Fruit fly (Drosophila melanogaster) whole organism, embryonic: ENCODE results near the gene Cpr11B.

Experiments used
- CG10565 ChIP-seq: fragments of 200-800 bp; sonication (Bioruptor generic); optimal IDR thresholded peaks from 3 replicates; lab custom pipeline; 2016; ENCODE audit warnings: missing biosample characterization, mild to moderate bottlenecking, missing genetic modification characterization
- CG10979 ChIP-seq: fragments of 200-800 bp; sonication (Bioruptor generic); optimal IDR thresholded peaks from 2 replicates; lab custom pipeline; 2018; ENCODE audit warnings: missing biosample characterization, mild to moderate bottlenecking, missing genetic modification characterization, moderate library complexity
- CG11504 ChIP-seq: fragments of 200-800 bp; sonication (Bioruptor generic); optimal IDR thresholded peaks from 3 replicates; lab custom pipeline; 2019; ENCODE audit warnings: missing biosample characterization, mild to moderate bottlenecking, missing genetic modification characterization, moderate library complexity
- CG11695 ChIP-seq: fragments of 200-800 bp; sonication (Bioruptor generic); IDR thresholded peaks from 3 replicates; pipeline ENCODE4 v1.3.6; 2022; ENCODE audit warnings: missing biosample characterization, missing genetic modification characterization
- CG1603 ChIP-seq: fragments of 200-800 bp; sonication (Bioruptor generic); optimal IDR thresholded peaks from 2 replicates; lab custom pipeline; 2019; ENCODE audit warnings: missing biosample characterization, mild to moderate bottlenecking, missing genetic modification characterization, moderate library complexity
- CG17361 ChIP-seq: fragments of 200-800 bp; sonication (Bioruptor generic); IDR thresholded peaks from 3 replicates; pipeline ENCODE4 v1.3.6; 2022; ENCODE audit warnings: missing biosample characterization, missing genetic modification characterization
- CG18262 ChIP-seq: fragments of 200-800 bp; optimal IDR thresholded peaks from 3 replicates; lab custom pipeline; 2019; ENCODE audit warnings: missing biosample characterization, mild to moderate bottlenecking, missing genetic modification characterization, moderate library complexity
- CG2712 ChIP-seq: fragments of 200-800 bp; optimal IDR thresholded peaks from 3 replicates; lab custom pipeline; 2019; ENCODE audit warnings: missing biosample characterization, mild to moderate bottlenecking, missing genetic modification characterization, moderate library complexity
- CG3065 ChIP-seq: fragments of 200-800 bp; sonication (Bioruptor generic); optimal IDR thresholded peaks from 2 replicates; lab custom pipeline; 2016; ENCODE audit warnings: missing biosample characterization, missing genetic modification characterization
- CG32772 ChIP-seq: fragments of 200-800 bp; sonication (Bioruptor generic); IDR thresholded peaks from 2 replicates; pipeline ENCODE4 v1.3.6; 2022; ENCODE audit warnings: missing biosample characterization, missing genetic modification characterization
- CG4424 ChIP-seq: fragments of 200-800 bp; sonication (Bioruptor generic); optimal IDR thresholded peaks from 3 replicates; lab custom pipeline; 2016; ENCODE audit warnings: missing biosample characterization, missing genetic modification characterization
- CG4730 ChIP-seq: fragments of 200-800 bp; sonication (Bioruptor generic); IDR thresholded peaks from 2 replicates; pipeline ENCODE4 v1.3.6; 2022; ENCODE audit warnings: missing biosample characterization, missing genetic modification characterization
- CG6689 ChIP-seq: fragments of 200-800 bp; sonication (Bioruptor generic); IDR thresholded peaks from 2 replicates; pipeline ENCODE4 v1.3.6; 2022; ENCODE audit warnings: missing biosample characterization, missing genetic modification characterization
- CG6791 ChIP-seq: fragments of 200-800 bp; sonication (Bioruptor generic); IDR thresholded peaks from 3 replicates; pipeline ENCODE4 v1.3.6; 2022; ENCODE audit warnings: missing biosample characterization, missing genetic modification characterization; ENCODE audit not compliant: partially characterized antibody
- CG7786 ChIP-seq: fragments of 200-800 bp; sonication (Bioruptor generic); optimal IDR thresholded peaks from 2 replicates; lab custom pipeline; 2016; ENCODE audit warnings: missing biosample characterization, missing genetic modification characterization
- CG7839 ChIP-seq: fragments of 200-800 bp; sonication (Bioruptor generic); optimal IDR thresholded peaks from 3 replicates; lab custom pipeline; 2018; ENCODE audit warnings: missing biosample characterization, mild to moderate bottlenecking, missing genetic modification characterization, moderate library complexity
- CG8944 ChIP-seq: fragments of 200-800 bp; sonication (Bioruptor generic); optimal IDR thresholded peaks from 3 replicates; lab custom pipeline; 2016; ENCODE audit warnings: missing biosample characterization, missing genetic modification characterization
- CG9215 ChIP-seq: fragments of 200-800 bp; sonication (Bioruptor generic); IDR thresholded peaks from 2 replicates; pipeline ENCODE4 v1.3.6; 2022; ENCODE audit warnings: missing biosample characterization, missing genetic modification characterization
- CG9727 ChIP-seq: fragments of 200-800 bp; sonication (Bioruptor generic); optimal IDR thresholded peaks from 3 replicates; lab custom pipeline; 2017; ENCODE audit warnings: missing biosample characterization, mild to moderate bottlenecking, missing genetic modification characterization
- Drgx ChIP-seq: fragments of 200-800 bp; sonication (Bioruptor generic); IDR thresholded peaks from 2 replicates; pipeline ENCODE4 v1.3.6; 2022; ENCODE audit warnings: missing biosample characterization, missing genetic modification characterization
- ERR ChIP-seq: fragments of 200-800 bp; sonication (Bioruptor generic); optimal IDR thresholded peaks from 2 replicates; lab custom pipeline; 2016; ENCODE audit warnings: missing biosample characterization, missing genetic modification characterization
- Lhr ChIP-seq: fragments of 200-800 bp; sonication (Bioruptor generic); optimal IDR thresholded peaks from 3 replicates; lab custom pipeline; 2017; ENCODE audit warnings: mild to moderate bottlenecking, missing biosample characterization, missing genetic modification reagents, missing genetic modification characterization
- NfI ChIP-seq: fragments of 200-800 bp; sonication (Bioruptor generic); optimal IDR thresholded peaks from 3 replicates; lab custom pipeline; 2018; ENCODE audit warnings: missing biosample characterization, mild to moderate bottlenecking, missing genetic modification characterization, moderate library complexity
- Ptx1 ChIP-seq: fragments of 200-800 bp; sonication (Bioruptor generic); IDR thresholded peaks from 2 replicates; pipeline ENCODE4 v1.3.6; 2022; ENCODE audit warnings: missing biosample characterization, missing genetic modification characterization
- Xrp1 ChIP-seq: fragments of 200-800 bp; sonication (Bioruptor generic); IDR thresholded peaks from 2 replicates; pipeline ENCODE4 v1.3.6; 2022; ENCODE audit warnings: missing biosample characterization, missing genetic modification characterization
- br ChIP-seq: fragments of >200 bp; optimal IDR thresholded peaks from 2 replicates; lab custom pipeline; 2017
- bsh ChIP-seq, 2 experiments: fragments of 200-800 bp; sonication (Bioruptor generic); optimal IDR thresholded peaks; 2 replicates each; lab custom pipeline; 2017 to 2018; ENCODE audit warnings: mild to moderate bottlenecking in 2 of 2, missing biosample characterization in 2 of 2, missing genetic modification characterization in 2 of 2, moderate library complexity in 1 of 2
- gem ChIP-seq: fragments of 200-800 bp; sonication (Bioruptor generic); optimal IDR thresholded peaks from 2 replicates; lab custom pipeline; 2019; ENCODE audit warnings: missing biosample characterization, mild to moderate bottlenecking, missing genetic modification characterization, moderate library complexity
- grn ChIP-seq: fragments of 200-800 bp; sonication (Bioruptor generic); optimal IDR thresholded peaks from 3 replicates; lab custom pipeline; 2017; ENCODE audit warnings: missing biosample characterization, missing genetic modification characterization
- knrl ChIP-seq: fragments of 200-800 bp; sonication (Bioruptor generic); IDR thresholded peaks from 3 replicates; pipeline ENCODE4 v1.3.6; 2022; ENCODE audit warnings: missing biosample characterization, missing genetic modification characterization; ENCODE audit not compliant: partially characterized antibody
- lbe ChIP-seq: fragments of 200-800 bp; sonication (Bioruptor generic); optimal IDR thresholded peaks from 2 replicates; lab custom pipeline; 2016; ENCODE audit warnings: missing biosample characterization, mild to moderate bottlenecking, missing genetic modification characterization
- pan ChIP-seq, 4 experiments: fragments of >200 bp in 3 of 4; fragments of 200-800 bp in 1 of 4; sonication (Bioruptor generic) in 1 of 4; optimal IDR thresholded peaks in 3 of 4; IDR thresholded peaks in 1 of 4; 2 replicates each; pipeline versions ENCODE4 v1.3.6 to Lab custom; 2017 to 2022; ENCODE audit warnings: missing biosample characterization in 2 of 4, missing genetic modification characterization in 2 of 4, mixed read lengths in 1 of 4
- prd ChIP-seq, 3 experiments: fragments of >200 bp in 2 of 3; fragments of 200-800 bp in 1 of 3; sonication (Bioruptor generic) in 1 of 3; optimal IDR thresholded peaks in 2 of 3; IDR thresholded peaks in 1 of 3; 2 replicates in 2 of 3; 3 replicates in 1 of 3; pipeline versions ENCODE4 v1.3.6 to Lab custom; 2017 to 2022; ENCODE audit warnings: missing biosample characterization in 1 of 3, missing genetic modification characterization in 1 of 3
- repo ChIP-seq: fragments of 200-800 bp; sonication (Bioruptor generic); optimal IDR thresholded peaks from 2 replicates; lab custom pipeline; 2016; ENCODE audit warnings: missing biosample characterization, missing genetic modification characterization
- sens ChIP-seq: fragments of 200-800 bp; sonication (Bioruptor generic); peaks from one replicate; lab custom pipeline; 2016; ENCODE audit warnings: missing biosample characterization, missing genetic modification characterization
- so ChIP-seq: fragments of 200-800 bp; sonication (Bioruptor generic); IDR thresholded peaks from 3 replicates; pipeline ENCODE4 v1.3.6; 2022; ENCODE audit warnings: missing biosample characterization, missing genetic modification characterization
- ttk ChIP-seq: fragments of 200-800 bp; sonication (Bioruptor generic); IDR thresholded peaks from 2 replicates; pipeline ENCODE4 v2.1.2; 2022; ENCODE audit warnings: missing biosample characterization, missing genetic modification characterization

Gene Cpr11B

dm6 chrX:12552824-12553223 lies at the start of gene Cpr11B:
Gene Cpr11B, plus strand, starts transcription at chrX:12553124.
- no peak for TF ChIP-seq ERR (GFP tag; lab: Kevin White, UChicago)

DNA sequence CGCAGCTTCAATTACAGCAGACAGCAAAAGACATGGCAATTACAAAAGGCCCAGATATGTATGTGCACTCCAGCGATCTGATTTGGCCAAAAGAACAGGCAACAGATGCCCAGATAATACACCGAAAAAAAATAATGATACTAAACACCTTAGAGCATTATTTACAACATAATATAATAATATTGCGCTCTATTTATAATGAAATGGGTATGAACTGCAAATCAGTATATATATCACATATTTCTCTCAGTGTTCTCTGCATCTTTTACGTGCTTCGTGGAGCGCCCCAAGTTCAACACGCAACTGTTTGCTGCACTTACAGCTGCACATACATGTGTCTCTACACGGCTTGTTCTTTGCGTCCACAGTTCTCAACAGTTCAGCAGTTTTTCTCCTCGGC lies 45.3 kb upstream of the Cpr11B start:
- TF ChIP-seq lbe (peak; percentile 35), pan (optimal IDR thresholded peaks at IDR 0.05; lab: Kevin White, UChicago) (no peak), pan (GFP tag; optimal IDR thresholded peaks at IDR 0.05 in 1 of 2, IDR thresholded peaks at IDR 0.05 in 1 of 2) (peak in 1 of 2 experiments; percentile 44), ttk (GFP tag; lab: Robert Waterston, UW) (0 out of 2 replicates have a peak, but pooled peaks have one; percentile 22), CG6791 (GFP tag; lab: Robert Waterston, UW) (no peak), CG6689 (GFP tag; lab: Robert Waterston, UW) (peak; percentile 45; the same call in 1 of the 2 replicates), CG7839 (tag; lab: Kevin White, UChicago) (peak; percentile 7), Xrp1 (GFP tag; lab: Robert Waterston, UW) (peak; percentile 56), CG3065 (GFP tag; lab: Kevin White, UChicago) (no peak), CG9215 (no peak), so (GFP tag; lab: Robert Waterston, UW) (no peak), CG18262 (tag; lab: Kevin White, UChicago) (peak; percentile 41), br (lab: Kevin White, UChicago) (no peak), CG32772 (GFP tag; lab: Robert Waterston, UW) (peak; percentile 24; the same call in 1 of the 2 replicates), repo (GFP tag; lab: Kevin White, UChicago) (no peak), NfI (GFP tag; lab: Kevin White, UChicago) (no peak), prd (optimal IDR thresholded peaks at IDR 0.05; lab: Kevin White, UChicago) (no peak), prd (GFP tag; IDR thresholded peaks at IDR 0.05; lab: Robert Waterston, UW) (peak; percentile 51; the same call in 2 of the 3 replicates), CG4424 (GFP tag; lab: Kevin White, UChicago) (peak; percentile 5), sens (GFP tag; lab: Kevin White, UChicago) (peak; percentile 84), CG10979 (peak; percentile 12), CG11695 (GFP tag; lab: Robert Waterston, UW) (0 out of 3 replicates have a peak, but pooled peaks have one; percentile 6), CG17361 (GFP tag; lab: Robert Waterston, UW) (0 out of 3 replicates have a peak, but pooled peaks have one; percentile 17), Drgx (GFP tag; lab: Robert Waterston, UW) (peak; percentile 65), gem (tag; lab: Kevin White, UChicago) (peak; percentile 12), CG2712 (peak; percentile 48), Ptx1 (GFP tag; lab: Robert Waterston, UW) (peak; percentile 42), Lhr (GFP tag; lab: Kevin White, UChicago) (no peak), CG11504 (tag; lab: Kevin White, UChicago) (peak; percentile 33), CG7786 (no peak), CG4730 (peak; percentile 17; the same call in 1 of the 2 replicates), CG9727 (GFP tag; lab: Kevin White, UChicago) (no peak), grn (GFP tag; lab: Kevin White, UChicago) (no peak), bsh (GFP tag; optimal IDR thresholded peaks at IDR 0.05; lab: Kevin White, UChicago) (peak; percentile 20 to 31), CG1603 (tag; lab: Kevin White, UChicago) (peak; percentile 25), knrl (no peak), CG10565 (GFP tag; lab: Kevin White, UChicago) (no peak), CG8944 (GFP tag; lab: Kevin White, UChicago) (no peak)
